Worm (Caenorhabditis elegans) whole organism, L3 larva: ENCODE data around the gene F18A12.2.

Source experiments
- R02D3.7 ChIP-seq: fragments of 150-350 bp; optimal IDR thresholded peaks from 2 replicates; lab custom pipeline; 2014; ENCODE audit warnings: missing biosample characterization, missing genetic modification characterization
- ZK546.5 ChIP-seq: sonication (generic microtip); optimal IDR thresholded peaks from 2 replicates; lab custom pipeline; 2017; ENCODE audit warnings: missing biosample characterization, missing genetic modification characterization
- aly-2 ChIP-seq: fragments of 150-350 bp; optimal IDR thresholded peaks from 2 replicates; lab custom pipeline; 2014; ENCODE audit warnings: missing biosample characterization, missing genetic modification characterization
- ceh-16 ChIP-seq: sonication (generic microtip); optimal IDR thresholded peaks from 2 replicates; lab custom pipeline; 2017; ENCODE audit warnings: missing biosample characterization, missing genetic modification characterization
- ceh-82 ChIP-seq: fragments of 150-350 bp; optimal IDR thresholded peaks from 2 replicates; lab custom pipeline; 2014; ENCODE audit warnings: missing biosample characterization, missing genetic modification characterization
- ceh-9 ChIP-seq: sonication (generic microtip); optimal IDR thresholded peaks from 2 replicates; lab custom pipeline; 2018; ENCODE audit warnings: missing biosample characterization, missing genetic modification characterization
- egl-27 ChIP-seq: sonication (generic microtip); optimal IDR thresholded peaks from 4 replicates; lab custom pipeline; 2017; ENCODE audit warnings: missing biosample characterization, missing genetic modification reagents, missing genetic modification characterization
- egl-5 ChIP-seq: fragments of 150-350 bp; optimal IDR thresholded peaks from 2 replicates; lab custom pipeline; 2017; ENCODE audit warnings: missing biosample characterization, missing genetic modification reagents, missing genetic modification characterization, inconsistent platforms
- elt-3 ChIP-seq, 3 experiments: fragments of 150-350 bp in 1 of 3; sonication (generic microtip) in 2 of 3; optimal IDR thresholded peaks; 2 replicates in 2 of 3; 4 replicates in 1 of 3; lab custom pipeline; 2014 to 2017; ENCODE audit warnings: missing biosample characterization in 3 of 3, missing genetic modification characterization in 3 of 3
- eor-1 ChIP-seq, 2 experiments: fragments of 150-350 bp; optimal IDR thresholded peaks; 2 replicates each; lab custom pipeline; 2014 to 2018; ENCODE audit warnings: missing biosample characterization in 2 of 2, missing genetic modification characterization in 2 of 2
- fkh-10 ChIP-seq: sonication (generic microtip); optimal IDR thresholded peaks from 2 replicates; lab custom pipeline; 2017; ENCODE audit warnings: missing biosample characterization, missing genetic modification reagents, missing genetic modification characterization
- fkh-2 ChIP-seq: fragments of 150-350 bp; optimal IDR thresholded peaks from 2 replicates; lab custom pipeline; 2014; ENCODE audit warnings: missing biosample characterization, missing genetic modification reagents, missing genetic modification characterization
- fos-1 ChIP-seq: fragments of 150-350 bp; optimal IDR thresholded peaks from 2 replicates; lab custom pipeline; 2014; ENCODE audit warnings: missing biosample characterization, missing genetic modification characterization
- hmg-11 ChIP-seq: sonication (generic microtip); optimal IDR thresholded peaks from 2 replicates; lab custom pipeline; 2016; ENCODE audit warnings: missing genetic modification characterization, missing compliant biosample characterization
- lin-15B ChIP-seq: fragments of 150-350 bp; optimal IDR thresholded peaks from 2 replicates; lab custom pipeline; 2014; ENCODE audit warnings: missing biosample characterization, missing genetic modification characterization
- lin-39 ChIP-seq: fragments of 150-350 bp; optimal IDR thresholded peaks from 2 replicates; lab custom pipeline; 2018; ENCODE audit warnings: missing biosample characterization, missing genetic modification reagents, missing genetic modification characterization
- lsy-12 ChIP-seq: sonication (generic microtip); optimal IDR thresholded peaks from 2 replicates; lab custom pipeline; 2016; ENCODE audit warnings: mild to moderate bottlenecking, missing genetic modification characterization, missing compliant biosample characterization
- mml-1 ChIP-seq: fragments of 150-350 bp; sonication (generic microtip); optimal IDR thresholded peaks from 3 replicates; lab custom pipeline; 2014; ENCODE audit warnings: missing biosample characterization, missing genetic modification characterization
- nfya-1 ChIP-seq: sonication (generic microtip); optimal IDR thresholded peaks from 2 replicates; lab custom pipeline; 2017; ENCODE audit warnings: missing genetic modification characterization, mild to moderate bottlenecking, missing compliant biosample characterization, antibody characterized with exemption, moderate library complexity; ENCODE audit not compliant: insufficient read depth
- nhr-11 ChIP-seq: fragments of 150-350 bp; optimal IDR thresholded peaks from 2 replicates; lab custom pipeline; 2014; ENCODE audit warnings: missing biosample characterization, missing genetic modification characterization
- nhr-23 ChIP-seq: fragments of 150-350 bp; optimal IDR thresholded peaks from 2 replicates; lab custom pipeline; 2014; ENCODE audit warnings: missing biosample characterization, missing genetic modification reagents, missing genetic modification characterization
- nhr-28 ChIP-seq: fragments of 150-350 bp; optimal IDR thresholded peaks from 2 replicates; lab custom pipeline; 2014; ENCODE audit warnings: missing biosample characterization, missing genetic modification characterization
- nhr-43 ChIP-seq: sonication (generic microtip); optimal IDR thresholded peaks from 2 replicates; lab custom pipeline; 2016; ENCODE audit warnings: mild to moderate bottlenecking, missing genetic modification characterization, missing compliant biosample characterization; ENCODE audit not compliant: poor library complexity, severe bottlenecking
- nhr-67 ChIP-seq: fragments of 150-350 bp; optimal IDR thresholded peaks from 2 replicates; lab custom pipeline; 2014; ENCODE audit warnings: missing biosample characterization, missing genetic modification characterization
- nhr-77 ChIP-seq: fragments of 150-350 bp; optimal IDR thresholded peaks from 2 replicates; lab custom pipeline; 2014; ENCODE audit warnings: missing biosample characterization, missing genetic modification characterization
- pha-4 ChIP-seq: fragments of 150-350 bp; optimal IDR thresholded peaks from 2 replicates; lab custom pipeline; 2014; ENCODE audit warnings: missing biosample characterization, missing genetic modification reagents, missing genetic modification characterization
- sea-2 ChIP-seq: fragments of 150-350 bp; sonication (generic microtip); optimal IDR thresholded peaks from 4 replicates; lab custom pipeline; 2014; ENCODE audit warnings: missing biosample characterization, missing genetic modification reagents, missing genetic modification characterization
- snpc-4 ChIP-seq: fragments of 150-350 bp; optimal IDR thresholded peaks from 2 replicates; lab custom pipeline; 2014; ENCODE audit warnings: missing biosample characterization, missing genetic modification characterization
- unc-39 ChIP-seq: sonication (generic microtip); optimal IDR thresholded peaks from 4 replicates; lab custom pipeline; 2017; ENCODE audit warnings: missing biosample characterization, missing genetic modification characterization
- unc-62 ChIP-seq: fragments of 150-350 bp; sonication (generic microtip); optimal IDR thresholded peaks from 4 replicates; lab custom pipeline; 2014; ENCODE audit warnings: missing biosample characterization, missing genetic modification reagents, missing genetic modification characterization
- zag-1 ChIP-seq: fragments of 150-350 bp; optimal IDR thresholded peaks from 2 replicates; lab custom pipeline; 2014; ENCODE audit warnings: missing biosample characterization, missing genetic modification characterization
- ztf-11 ChIP-seq: fragments of 150-350 bp; optimal IDR thresholded peaks from 2 replicates; lab custom pipeline; 2014; ENCODE audit warnings: missing biosample characterization, missing genetic modification characterization
- ztf-4 ChIP-seq: fragments of 150-350 bp; optimal IDR thresholded peaks from 2 replicates; lab custom pipeline; 2014; ENCODE audit warnings: missing biosample characterization, missing genetic modification characterization

Gene F18A12.2

ce11 chrII:3402854-3403253 is 11.8 kb upstream of the F18A12.2 start, which contains the start of gene nep-10:
Gene nep-10, minus strand, starts transcription at chrII:3402954.
- TF ChIP-seq ztf-11 (tag; lab: Kevin White, UChicago), result no peak
- TF ChIP-seq ceh-82, result no peak
- no peak for TF ChIP-seq zag-1 (tag; lab: Kevin White, UChicago)
- TF ChIP-seq egl-27 (tag; lab: Kevin White, UChicago), result no peak
- no peak for TF ChIP-seq fos-1 (tag; lab: Kevin White, UChicago)
- no peak for TF ChIP-seq unc-39
- TF ChIP-seq elt-3 (tag; optimal IDR thresholded peaks at IDR 0.05; lab: Kevin White, UChicago), result no peak
- no peak for TF ChIP-seq lin-39 (tag; lab: Kevin White, UChicago)
- no peak for TF ChIP-seq R02D3.7 (tag; lab: Kevin White, UChicago)
- no peak for TF ChIP-seq unc-62
- no peak for TF ChIP-seq hmg-11 (tag; lab: Kevin White, UChicago)
- no peak for TF ChIP-seq fkh-2
- no peak for TF ChIP-seq pha-4 (tag; lab: Kevin White, UChicago)
- TF ChIP-seq nhr-43 (tag; lab: Kevin White, UChicago), result no peak
- no peak for TF ChIP-seq ceh-16 (tag; lab: Kevin White, UChicago)
- TF ChIP-seq nhr-23 (tag; lab: Kevin White, UChicago), result no peak
- no peak for TF ChIP-seq snpc-4 (tag; lab: Kevin White, UChicago)

ce11 chrII:3403535-3403934 is 11.1 kb upstream of the F18A12.2 start, which contains the start of gene nep-8:
Gene nep-8, plus strand, starts transcription at chrII:3403835.
- TF ChIP-seq ceh-9 (tag; lab: Kevin White, UChicago), result no peak
- TF ChIP-seq aly-2 (tag; lab: Kevin White, UChicago), result no peak
- no peak for TF ChIP-seq eor-1 (tag; optimal IDR thresholded peaks at IDR 0.05; lab: Kevin White, UChicago)
- TF ChIP-seq elt-3 (tag; optimal IDR thresholded peaks at IDR 0.05; lab: Kevin White, UChicago), result no peak
- no peak for TF ChIP-seq mml-1 (tag; lab: Kevin White, UChicago)
- no peak for TF ChIP-seq nhr-23 (tag; lab: Kevin White, UChicago)

- TF ChIP-seq nhr-28 (no peak), hmg-11 (tag; lab: Kevin White, UChicago) (no peak), lin-39 (tag; lab: Kevin White, UChicago) (no peak), ceh-82 (no peak), nhr-67 (tag; lab: Kevin White, UChicago) (no peak), ztf-4 (tag; lab: Kevin White, UChicago) (no peak), elt-3 (tag; optimal IDR thresholded peaks at IDR 0.05; lab: Kevin White, UChicago) (no peak)
- TF ChIP-seq, all 47 proteins: peak for 0
These were observed 1.9 kb downstream of the F18A12.2 start, which contains the start of gene nep-6 for ce11 chrII:3416528-3416927. Gene nep-6, plus strand, starts transcription at chrII:3416828.

ce11 chrII:3422938-3423337 is 8.3 kb downstream of the F18A12.2 start:
- TF ChIP-seq lsy-12 (no peak), egl-5 (tag; lab: Kevin White, UChicago) (no peak), sea-2 (no peak), pha-4 (tag; lab: Kevin White, UChicago) (no peak), mml-1 (tag; lab: Kevin White, UChicago) (no peak), hmg-11 (tag; lab: Kevin White, UChicago) (no peak), unc-62 (no peak), ceh-82 (no peak), fkh-2 (no peak), nhr-43 (tag; lab: Kevin White, UChicago) (no peak), nhr-11 (no peak), ztf-4 (tag; lab: Kevin White, UChicago) (no peak)

ce11 chrII:3425433-3425832 is 10.8 kb downstream of the F18A12.2 start, which contains the start of gene nep-11:
Gene nep-11, minus strand, starts transcription at chrII:3425533.
- TF ChIP-seq fkh-2 (no peak), ZK546.5 (tag; lab: Kevin White, UChicago) (no peak), nhr-77 (tag; lab: Kevin White, UChicago) (no peak), egl-27 (tag; lab: Kevin White, UChicago) (no peak), mml-1 (tag; lab: Kevin White, UChicago) (no peak), sea-2 (no peak), aly-2 (tag; lab: Kevin White, UChicago) (no peak)

ce11 chrII:3428158-3428704 is 13.6 kb downstream of the F18A12.2 start:
- TF ChIP-seq sea-2, result peak; percentile 20
- TF ChIP-seq egl-27 (tag; lab: Kevin White, UChicago), result no peak
- peak; percentile 66 for TF ChIP-seq hmg-11 (tag; lab: Kevin White, UChicago)
- peak; percentile 72 for TF ChIP-seq lin-39 (tag; lab: Kevin White, UChicago)
- peak; percentile 3 for TF ChIP-seq fkh-10 (GFP tag; lab: Kevin White, UChicago)
- peak; percentile 19 for TF ChIP-seq snpc-4 (tag; lab: Kevin White, UChicago)
- TF ChIP-seq lsy-12, result no peak
- TF ChIP-seq lin-15B (tag; lab: Kevin White, UChicago), result no peak
- peak; percentile 60 for TF ChIP-seq nfya-1
